1 fruit fly cellular context compared by ENCODE assay signal in genomic region chr3L:18756293-18756887, dm6.
TF ChIP-seq lines count a peak whose summit lies in the region.

No protein-coding gene starts in this region.

TF ChIP-seq in whole organism, embryonic, 481 proteins besides CTCF, POLR2A, EP300 and RAD21 (continued from another document and continues in another):
- TF ChIP-seq HLH4C (GFP tag; IDR thresholded peaks at IDR 0.05; lab: Robert Waterston, UW; ENCODE audit: partially characterized antibody) (no peak), CG9609 (GFP tag; optimal IDR thresholded peaks at IDR 0.05; lab: Kevin White, UChicago) (no peak), NC2β (GFP tag; optimal IDR thresholded peaks at IDR 0.05; lab: Kevin White, UChicago) (no peak), z (GFP tag; IDR thresholded peaks at IDR 0.05; lab: Robert Waterston, UW) (no peak), sug (tag; optimal IDR thresholded peaks at IDR 0.05; lab: Kevin White, UChicago) (peak; percentile 3), CG15479 (GFP tag; optimal IDR thresholded peaks at IDR 0.05; lab: Kevin White, UChicago) (no peak), CG31441 (GFP tag; IDR thresholded peaks at IDR 0.05; lab: Robert Waterston, UW) (peak; percentile 76), caup (GFP tag; optimal IDR thresholded peaks at IDR 0.05; lab: Kevin White, UChicago; ENCODE audit: severe bottlenecking) (peak; percentile 39), exex (tag; optimal IDR thresholded peaks at IDR 0.05; lab: Kevin White, UChicago) (no peak), dmrt99B (tag; optimal IDR thresholded peaks at IDR 0.05; lab: Kevin White, UChicago) (peak; percentile 75), stwl (tag; optimal IDR thresholded peaks at IDR 0.05; lab: Kevin White, UChicago) (no peak), cas (GFP tag; IDR thresholded peaks at IDR 0.05; lab: Robert Waterston, UW) (no peak), CG13624 (GFP tag; optimal IDR thresholded peaks at IDR 0.05; lab: Kevin White, UChicago) (peak; percentile 57), CG1792 (GFP tag; optimal IDR thresholded peaks at IDR 0.05; lab: Kevin White, UChicago) (no peak), CG18619 (GFP tag; optimal IDR thresholded peaks at IDR 0.05; lab: Kevin White, UChicago) (peak; percentile 7), hb (GFP tag; IDR thresholded peaks at IDR 0.05; lab: Robert Waterston, UW; ENCODE audit: partially characterized antibody) (no peak), Blimp-1 (GFP tag; optimal IDR thresholded peaks at IDR 0.05; lab: Kevin White, UChicago) (peak; percentile 37), CG11504 (tag; optimal IDR thresholded peaks at IDR 0.05; lab: Kevin White, UChicago) (peak; percentile 85), ATbp (GFP tag; optimal IDR thresholded peaks at IDR 0.05; lab: Kevin White, UChicago) (peak; percentile 56), cwo (GFP tag; optimal IDR thresholded peaks at IDR 0.05; lab: Kevin White, UChicago) (peak; percentile 25), zen2 (GFP tag; IDR thresholded peaks at IDR 0.05; lab: Robert Waterston, UW; ENCODE audit: partially characterized antibody) (no peak), gfzf (GFP tag; optimal IDR thresholded peaks at IDR 0.05; lab: Kevin White, UChicago) (no peak), CG10543 (GFP tag; optimal IDR thresholded peaks at IDR 0.05; lab: Kevin White, UChicago) (no peak), CG16813 (GFP tag; IDR thresholded peaks at IDR 0.05; lab: Robert Waterston, UW; ENCODE audit: partially characterized antibody) (no peak), wdn (GFP tag; IDR thresholded peaks at IDR 0.05; lab: Robert Waterston, UW) (no peak), mirr (GFP tag; optimal IDR thresholded peaks at IDR 0.05; lab: Kevin White, UChicago) (no peak), CG2678 (tag; optimal IDR thresholded peaks at IDR 0.05; lab: Kevin White, UChicago) (peak; percentile 78), Bteb2 (GFP tag; optimal IDR thresholded peaks at IDR 0.05; lab: Kevin White, UChicago) (peak; percentile 13), bsh (GFP tag; optimal IDR thresholded peaks at IDR 0.05; lab: Kevin White, UChicago) (peak in 1 of 2 experiments; percentile 45), trem (tag; optimal IDR thresholded peaks at IDR 0.05; lab: Kevin White, UChicago) (peak; percentile 19), CG6654 (GFP tag; optimal IDR thresholded peaks at IDR 0.05; lab: Kevin White, UChicago) (peak; percentile 0), B-H2 (GFP tag; optimal IDR thresholded peaks at IDR 0.05; lab: Kevin White, UChicago) (no peak), pros (GFP tag; optimal IDR thresholded peaks at IDR 0.05; lab: Kevin White, UChicago) (no peak), Xrp1 (GFP tag; IDR thresholded peaks at IDR 0.05; lab: Robert Waterston, UW) (peak; percentile 54; the same call in 1 of the 2 replicates), abd-A (tag; optimal IDR thresholded peaks at IDR 0.05; lab: Kevin White, UChicago) (no peak), vvl (GFP tag; IDR thresholded peaks at IDR 0.05; lab: Robert Waterston, UW) (0 out of 2 replicates have a peak, but pooled peaks have one; percentile 14), CG17568 (GFP tag; optimal IDR thresholded peaks at IDR 0.05; lab: Kevin White, UChicago) (no peak), Xbp1 (GFP tag; optimal IDR thresholded peaks at IDR 0.05; lab: Kevin White, UChicago) (peak; percentile 51), crc (GFP tag; optimal IDR thresholded peaks at IDR 0.05; lab: Kevin White, UChicago) (no peak), CG4404 (GFP tag; IDR thresholded peaks at IDR 0.05; lab: Robert Waterston, UW) (no peak), wor (GFP tag; IDR thresholded peaks at IDR 0.05; lab: Robert Waterston, UW) (peak; percentile 68), Drgx (GFP tag; IDR thresholded peaks at IDR 0.05; lab: Robert Waterston, UW) (peak; percentile 87), Camta (GFP tag; optimal IDR thresholded peaks at IDR 0.05; lab: Kevin White, UChicago) (peak; percentile 51), Elba2 (GFP tag; optimal IDR thresholded peaks at IDR 0.05; lab: Kevin White, UChicago) (no peak), Nf-YA (GFP tag; IDR thresholded peaks at IDR 0.05; lab: Robert Waterston, UW) (peak; percentile 12; the same call in 1 of the 2 replicates), trh (GFP tag; optimal IDR thresholded peaks at IDR 0.05; lab: Kevin White, UChicago) (no peak), dm (GFP tag; optimal IDR thresholded peaks at IDR 0.05; lab: Kevin White, UChicago) (no peak), az2 (GFP tag; optimal IDR thresholded peaks at IDR 0.05; lab: Kevin White, UChicago) (peak; percentile 51), CG8359 (GFP tag; optimal IDR thresholded peaks at IDR 0.05; lab: Kevin White, UChicago; ENCODE audit: borderline replicate concordance) (peak; percentile 35), D19B (GFP tag; optimal IDR thresholded peaks at IDR 0.05; lab: Kevin White, UChicago) (no peak), gsb (GFP tag; IDR thresholded peaks at IDR 0.05; lab: Robert Waterston, UW) (no peak), ci (GFP tag; IDR thresholded peaks at IDR 0.05; lab: Robert Waterston, UW) (peak; percentile 66; the same call in 1 of the 3 replicates), Jarid2 (GFP tag; optimal IDR thresholded peaks at IDR 0.05; lab: Kevin White, UChicago) (peak; percentile 2), CG10147 (GFP tag; optimal IDR thresholded peaks at IDR 0.05; lab: Kevin White, UChicago) (peak; percentile 41), CG4282 (GFP tag; optimal IDR thresholded peaks at IDR 0.05; lab: Kevin White, UChicago) (no peak), CG3281 (GFP tag; optimal IDR thresholded peaks at IDR 0.05; lab: Kevin White, UChicago) (peak; percentile 48), NfI (GFP tag; optimal IDR thresholded peaks at IDR 0.05; lab: Kevin White, UChicago) (peak; percentile 28), CG2116 (GFP tag; optimal IDR thresholded peaks at IDR 0.05; lab: Kevin White, UChicago) (peak; percentile 11), CG33213 (GFP tag; optimal IDR thresholded peaks at IDR 0.05; lab: Kevin White, UChicago) (no peak), br (optimal IDR thresholded peaks at IDR 0.05; lab: Kevin White, UChicago) (no peak), peb (GFP tag; IDR thresholded peaks at IDR 0.05; lab: Robert Waterston, UW) (0 out of 2 replicates have a peak, but pooled peaks have one; percentile 13), CG17385 (GFP tag; optimal IDR thresholded peaks at IDR 0.05; lab: Kevin White, UChicago) (peak; percentile 39), CoRest (tag; optimal IDR thresholded peaks at IDR 0.05; lab: Kevin White, UChicago) (peak; percentile 63), CG17359 (tag; optimal IDR thresholded peaks at IDR 0.05; lab: Kevin White, UChicago) (peak; percentile 77), Eip74EF (GFP tag; optimal IDR thresholded peaks at IDR 0.05; lab: Kevin White, UChicago) (peak in 1 of 2 experiments; percentile 64), al (GFP tag; IDR thresholded peaks at IDR 0.05; lab: Robert Waterston, UW) (no peak), tap (tag; optimal IDR thresholded peaks at IDR 0.05; lab: Kevin White, UChicago) (peak; percentile 60), D (optimal IDR thresholded peaks at IDR 0.05; lab: Kevin White, UChicago) (no peak), D (GFP tag; optimal IDR thresholded peaks at IDR 0.05; lab: Kevin White, UChicago) (peak; percentile 67), CG8924 (tag; optimal IDR thresholded peaks at IDR 0.05; lab: Kevin White, UChicago) (peak; percentile 70), CG1603 (tag; optimal IDR thresholded peaks at IDR 0.05; lab: Kevin White, UChicago) (peak; percentile 11), en (GFP tag; optimal IDR thresholded peaks at IDR 0.05; lab: Kevin White, UChicago) (no peak), CG1233 (GFP tag; optimal IDR thresholded peaks at IDR 0.05; lab: Kevin White, UChicago) (no peak), CG11695 (GFP tag; IDR thresholded peaks at IDR 0.05; lab: Robert Waterston, UW) (peak; percentile 67), dan (GFP tag; IDR thresholded peaks at IDR 0.05; lab: Robert Waterston, UW) (no peak), Meics (GFP tag; optimal IDR thresholded peaks at IDR 0.05; lab: Kevin White, UChicago) (peak; percentile 57), ato (GFP tag; IDR thresholded peaks at IDR 0.05; lab: Robert Waterston, UW; ENCODE audit: partially characterized antibody) (no peak), unc-4 (GFP tag; IDR thresholded peaks at IDR 0.05; lab: Robert Waterston, UW; ENCODE audit: partially characterized antibody) (no peak), CG17829 (tag; optimal IDR thresholded peaks at IDR 0.05; lab: Kevin White, UChicago) (peak; percentile 54), Ravus (GFP tag; IDR thresholded peaks at IDR 0.05; lab: Robert Waterston, UW) (no peak; the same call in 1 of the 2 replicates), bowl (GFP tag; IDR thresholded peaks at IDR 0.05; lab: Robert Waterston, UW) (no peak), CG7372 (GFP tag; IDR thresholded peaks at IDR 0.05; lab: Robert Waterston, UW) (peak; percentile 54), CG13424 (tag; optimal IDR thresholded peaks at IDR 0.05; lab: Kevin White, UChicago) (peak; percentile 61), CG34376 (GFP tag; optimal IDR thresholded peaks at IDR 0.05; lab: Kevin White, UChicago) (no peak), Spps (tag; optimal IDR thresholded peaks at IDR 0.05; lab: Kevin White, UChicago) (no peak), CG11560 (tag; IDR thresholded peaks at IDR 0.05; lab: Robert Waterston, UW) (no peak), bcd (GFP tag; optimal IDR thresholded peaks at IDR 0.05; lab: Kevin White, UChicago) (peak; percentile 57), oc (tag; optimal IDR thresholded peaks at IDR 0.05; lab: Kevin White, UChicago) (peak; percentile 76), Pdp1 (GFP tag; optimal IDR thresholded peaks at IDR 0.05; lab: Kevin White, UChicago) (peak in 1 of 2 experiments; percentile 13), E2f1 (GFP tag; IDR thresholded peaks at IDR 0.05; lab: Robert Waterston, UW) (peak; percentile 16; the same call in 1 of the 2 replicates), Hsf (GFP tag; optimal IDR thresholded peaks at IDR 0.05; lab: Kevin White, UChicago) (peak; percentile 35), Hand (GFP tag; optimal IDR thresholded peaks at IDR 0.05; lab: Kevin White, UChicago) (no peak), Scr (GFP tag; IDR thresholded peaks at IDR 0.05; lab: Robert Waterston, UW; ENCODE audit: partially characterized antibody) (no peak), CG12942 (GFP tag; optimal IDR thresholded peaks at IDR 0.05; lab: Kevin White, UChicago) (no peak), CG10979 (tag; optimal IDR thresholded peaks at IDR 0.05; lab: Kevin White, UChicago) (peak; percentile 58), lab (GFP tag; optimal IDR thresholded peaks at IDR 0.05; lab: Kevin White, UChicago) (peak; percentile 53), CG12659 (GFP tag; optimal IDR thresholded peaks at IDR 0.05; lab: Kevin White, UChicago) (peak; percentile 48), CG11696 (GFP tag; IDR thresholded peaks at IDR 0.05; lab: Robert Waterston, UW) (no peak), Six4 (GFP tag; optimal IDR thresholded peaks at IDR 0.05; lab: Kevin White, UChicago) (peak; percentile 37), CG16863 (GFP tag; optimal IDR thresholded peaks at IDR 0.05; lab: Kevin White, UChicago) (no peak), CG4730 (GFP tag; IDR thresholded peaks at IDR 0.05; lab: Robert Waterston, UW) (no peak), Neu2 (GFP tag; optimal IDR thresholded peaks at IDR 0.05; lab: Kevin White, UChicago; ENCODE audit: borderline replicate concordance) (no peak), Ets65A (GFP tag; lab: Kevin White, UChicago) (peak; percentile 78), psq (GFP tag; optimal IDR thresholded peaks at IDR 0.05; lab: Kevin White, UChicago) (no peak), CG14441 (GFP tag; IDR thresholded peaks at IDR 0.05; lab: Robert Waterston, UW) (0 out of 2 replicates have a peak, but pooled peaks have one; percentile 17), CG2120 (GFP tag; optimal IDR thresholded peaks at IDR 0.05; lab: Kevin White, UChicago) (peak; percentile 19), Myb (GFP tag; optimal IDR thresholded peaks at IDR 0.05; lab: Kevin White, UChicago) (no peak), HHEX (GFP tag; optimal IDR thresholded peaks at IDR 0.05; lab: Kevin White, UChicago) (peak; percentile 17), knrl (GFP tag; IDR thresholded peaks at IDR 0.05; lab: Robert Waterston, UW; ENCODE audit: partially characterized antibody) (no peak), CG10267 (tag; optimal IDR thresholded peaks at IDR 0.05; lab: Kevin White, UChicago) (peak; percentile 40), CG4820 (GFP tag; optimal IDR thresholded peaks at IDR 0.05; lab: Kevin White, UChicago) (peak; percentile 48), tx (GFP tag; optimal IDR thresholded peaks at IDR 0.05; lab: Kevin White, UChicago) (no peak), CG3995 (GFP tag; optimal IDR thresholded peaks at IDR 0.05; lab: Kevin White, UChicago) (no peak), vfl (GFP tag; optimal IDR thresholded peaks at IDR 0.05; lab: Kevin White, UChicago) (no peak), pzg (GFP tag; optimal IDR thresholded peaks at IDR 0.05; lab: Kevin White, UChicago) (no peak), CG32767 (GFP tag; IDR thresholded peaks at IDR 0.05; lab: Robert Waterston, UW) (no peak), run (tag; optimal IDR thresholded peaks at IDR 0.05; lab: Kevin White, UChicago) (no peak), tin (GFP tag; optimal IDR thresholded peaks at IDR 0.05; lab: Kevin White, UChicago) (peak; percentile 50), CG9215 (GFP tag; IDR thresholded peaks at IDR 0.05; lab: Robert Waterston, UW) (no peak), CG8478 (optimal IDR thresholded peaks at IDR 0.05; lab: Kevin White, UChicago) (no peak), CG7987 (GFP tag; optimal IDR thresholded peaks at IDR 0.05; lab: Kevin White, UChicago) (peak; percentile 5), CG8388 (GFP tag; optimal IDR thresholded peaks at IDR 0.05; lab: Kevin White, UChicago) (peak; percentile 43), zfh1 (GFP tag; IDR thresholded peaks at IDR 0.05; lab: Robert Waterston, UW) (peak; percentile 24; the same call in 1 of the 3 replicates), CG9932 (GFP tag; IDR thresholded peaks at IDR 0.05; lab: Robert Waterston, UW) (no peak), Nf-YB (GFP tag; optimal IDR thresholded peaks at IDR 0.05; lab: Kevin White, UChicago) (peak; percentile 3), repo (GFP tag; optimal IDR thresholded peaks at IDR 0.05; lab: Kevin White, UChicago) (no peak), Nf-YC (tag; optimal IDR thresholded peaks at IDR 0.05; lab: Kevin White, UChicago) (peak; percentile 42), CG2712 (tag; optimal IDR thresholded peaks at IDR 0.05; lab: Kevin White, UChicago) (peak; percentile 62), rib (GFP tag; IDR thresholded peaks at IDR 0.05; lab: Robert Waterston, UW) (no peak), nom (GFP tag; optimal IDR thresholded peaks at IDR 0.05; lab: Kevin White, UChicago) (no peak), Awh (GFP tag; IDR thresholded peaks at IDR 0.05; lab: Robert Waterston, UW) (peak; percentile 55; the same call in 1 of the 2 replicates), fd3F (GFP tag; optimal IDR thresholded peaks at IDR 0.05; lab: Kevin White, UChicago) (peak; percentile 5), chn (GFP tag; optimal IDR thresholded peaks at IDR 0.05; lab: Kevin White, UChicago) (peak; percentile 15)
